Fruit fly (Drosophila melanogaster) Kc167 (cell line): ENCODE data around the gene CG3566.
A peak's percentile ranks its signal among the peaks of the same experiment; 100 is the strongest.

ENCODE experiments used
- Myc ChIP-seq: fragments of >200 bp; optimal IDR thresholded peaks from 2 replicates; lab custom pipeline; 2017; ENCODE audit warnings: missing external identifiers
- Sin3A ChIP-seq: fragments of >200 bp; optimal IDR thresholded peaks from 2 replicates; lab custom pipeline; 2018; ENCODE audit warnings: missing external identifiers
- insv ChIP-seq: fragments of >200 bp; optimal IDR thresholded peaks from 3 replicates; lab custom pipeline; 2018; ENCODE audit warnings: missing external identifiers
- psq ChIP-seq: fragments of >200 bp; optimal IDR thresholded peaks from 2 replicates; lab custom pipeline; 2017; ENCODE audit warnings: missing external identifiers
- ttk ChIP-seq: sonication (Bioruptor generic); optimal IDR thresholded peaks from 2 replicates; lab custom pipeline; 2017; ENCODE audit warnings: missing external identifiers

- TF ChIP-seq ttk (lab: Kevin White, UChicago), result no peak
- TF ChIP-seq Myc, result no peak
- peak; percentile 98 for TF ChIP-seq insv (lab: Kevin White, UChicago)
- TF ChIP-seq psq (lab: Kevin White, UChicago), result no peak
- TF ChIP-seq Sin3A (lab: Kevin White, UChicago), result no peak
Observed at dm6 chrX:6291083-6291699, 14.7 kb upstream of the CG3566 start, which contains the start of the genes Rpt4 and mldr.
